Fruit fly (Drosophila melanogaster) whole organism, wandering third instar larva: ENCODE measurements around the gene Ca-beta.

Source experiments
- Abd-B ChIP-seq: fragments of >200 bp; optimal IDR thresholded peaks from 2 replicates; lab custom pipeline; 2017; ENCODE audit warnings: missing biosample characterization, missing genetic modification characterization
- CG32264 ChIP-seq: fragments of 200-800 bp; sonication (Bioruptor generic); optimal IDR thresholded peaks from 2 replicates; lab custom pipeline; 2016; ENCODE audit warnings: missing biosample characterization, missing genetic modification characterization
- CG9705 ChIP-seq: fragments of 200-800 bp; sonication (Bioruptor generic); optimal IDR thresholded peaks from 2 replicates; lab custom pipeline; 2018; ENCODE audit warnings: missing biosample characterization, mild to moderate bottlenecking, missing genetic modification characterization
- CrebA ChIP-seq: fragments of 200-800 bp; sonication (Bioruptor generic); optimal IDR thresholded peaks from 2 replicates; lab custom pipeline; 2016; ENCODE audit warnings: missing biosample characterization, mild to moderate bottlenecking, missing genetic modification characterization, borderline replicate concordance
- Dfd ChIP-seq: fragments of >200 bp; optimal IDR thresholded peaks from 2 replicates; lab custom pipeline; 2017; ENCODE audit warnings: missing biosample characterization, missing genetic modification characterization
- Dif ChIP-seq: fragments of 200-275, 200-300 bp; sonication (Bioruptor generic); optimal IDR thresholded peaks from 2 replicates; lab custom pipeline; 2018; ENCODE audit warnings: missing biosample characterization, missing genetic modification characterization; ENCODE audit not compliant: partially characterized antibody
- GATAd ChIP-seq: sonication (Bioruptor generic); optimal IDR thresholded peaks from 2 replicates; lab custom pipeline; 2016; ENCODE audit warnings: missing biosample characterization, missing genetic modification characterization
- HLH106 ChIP-seq: fragments of 200-800 bp; optimal IDR thresholded peaks from 3 replicates; lab custom pipeline; 2019; ENCODE audit warnings: missing biosample characterization, mild to moderate bottlenecking, missing genetic modification characterization, moderate library complexity
- Hnf4 ChIP-seq: fragments of 200-800 bp; sonication (Bioruptor generic); optimal IDR thresholded peaks from 2 replicates; lab custom pipeline; 2016; ENCODE audit warnings: missing biosample characterization, mild to moderate bottlenecking, missing genetic modification characterization
- Hr83 ChIP-seq: fragments of 200-300 bp; sonication (Bioruptor generic); optimal IDR thresholded peaks from 2 replicates; lab custom pipeline; 2016; ENCODE audit warnings: missing biosample characterization, mild to moderate bottlenecking, missing genetic modification characterization, moderate library complexity; ENCODE audit not compliant: poor library complexity, severe bottlenecking
- Jra ChIP-seq: sonication (Bioruptor generic); optimal IDR thresholded peaks from 2 replicates; lab custom pipeline; 2016; ENCODE audit warnings: missing biosample characterization, missing genetic modification characterization
- Mio ChIP-seq: sonication (Bioruptor generic); optimal IDR thresholded peaks from 2 replicates; lab custom pipeline; 2016; ENCODE audit warnings: missing biosample characterization, missing genetic modification characterization
- Myc ChIP-seq: fragments of >200 bp; optimal IDR thresholded peaks from 2 replicates; lab custom pipeline; 2017
- N ChIP-seq: fragments of >200 bp; optimal IDR thresholded peaks from 2 replicates; lab custom pipeline; 2018; ENCODE audit warnings: missing biosample characterization, missing external identifiers, missing genetic modification characterization
- OdsH ChIP-seq: fragments of 200-800 bp; sonication (Bioruptor generic); optimal IDR thresholded peaks from 2 replicates; lab custom pipeline; 2016; ENCODE audit warnings: missing biosample characterization, mild to moderate bottlenecking, missing genetic modification characterization
- Rel ChIP-seq, 2 experiments: fragments of 200-800 bp; sonication (Bioruptor generic) in 1 of 2; optimal IDR thresholded peaks; 2 replicates in 1 of 2; 3 replicates in 1 of 2; lab custom pipeline; 2016 to 2019; ENCODE audit warnings: mild to moderate bottlenecking in 2 of 2, missing biosample characterization in 2 of 2, missing genetic modification characterization in 2 of 2, moderate library complexity in 1 of 2
- Sp1 ChIP-seq: fragments of 200-800 bp; sonication (Bioruptor generic); optimal IDR thresholded peaks from 3 replicates; lab custom pipeline; 2019; ENCODE audit warnings: missing biosample characterization, mild to moderate bottlenecking, missing genetic modification characterization, moderate library complexity
- Vsx2 ChIP-seq: fragments of 200-300, 225-300 bp; sonication (Bioruptor generic); optimal IDR thresholded peaks from 2 replicates; lab custom pipeline; 2018; ENCODE audit warnings: missing biosample characterization, missing genetic modification characterization; ENCODE audit not compliant: partially characterized antibody
- br ChIP-seq: fragments of 200-800 bp; sonication (Bioruptor generic); optimal IDR thresholded peaks from 2 replicates; lab custom pipeline; 2016; ENCODE audit warnings: missing biosample characterization, missing genetic modification characterization
- brk ChIP-seq: fragments of 200-800 bp; sonication (Bioruptor generic); optimal IDR thresholded peaks from 2 replicates; lab custom pipeline; 2016; ENCODE audit warnings: missing biosample characterization, mild to moderate bottlenecking, missing genetic modification characterization
- dl ChIP-seq, 2 experiments: fragments of 175-275, 200-275 bp in 1 of 2; fragments of 200-275 bp in 1 of 2; sonication (Bioruptor generic); optimal IDR thresholded peaks; lab custom pipeline; 2018; ENCODE audit warnings: mild to moderate bottlenecking in 2 of 2, missing biosample characterization in 2 of 2, missing genetic modification characterization in 2 of 2, moderate library complexity in 2 of 2; ENCODE audit not compliant: partially characterized antibody in 2 of 2, insufficient read depth in 1 of 2
- dmrt93B ChIP-seq: fragments of 200-800 bp; sonication (Bioruptor generic); optimal IDR thresholded peaks from 2 replicates; lab custom pipeline; 2018; ENCODE audit warnings: missing biosample characterization, mild to moderate bottlenecking, missing genetic modification characterization
- dsf ChIP-seq: sonication (Bioruptor generic); optimal IDR thresholded peaks from 2 replicates; lab custom pipeline; 2016; ENCODE audit warnings: missing biosample characterization, missing genetic modification characterization, borderline replicate concordance
- ey ChIP-seq: fragments of 200-800 bp; sonication (Bioruptor generic); optimal IDR thresholded peaks from 2 replicates; lab custom pipeline; 2016; ENCODE audit warnings: missing biosample characterization, missing genetic modification characterization
- foxo ChIP-seq, 2 experiments: fragments of 200-800 bp; sonication (Bioruptor generic); optimal IDR thresholded peaks; 2 replicates in 1 of 2; 3 replicates in 1 of 2; lab custom pipeline; 2016 to 2017; ENCODE audit warnings: missing biosample characterization in 2 of 2, missing genetic modification characterization in 2 of 2
- fru ChIP-seq: fragments of 200-800 bp; sonication (Bioruptor generic); optimal IDR thresholded peaks from 3 replicates; lab custom pipeline; 2016; ENCODE audit warnings: missing biosample characterization, mild to moderate bottlenecking, missing genetic modification characterization
- h ChIP-seq: fragments of 200-800 bp; sonication (Bioruptor generic); optimal IDR thresholded peaks from 3 replicates; lab custom pipeline; 2016; ENCODE audit warnings: missing biosample characterization, mild to moderate bottlenecking, missing genetic modification characterization
- jim ChIP-seq: fragments of 175-275, 200-325 bp; sonication (Bioruptor generic); optimal IDR thresholded peaks from 2 replicates; lab custom pipeline; 2016; ENCODE audit warnings: missing biosample characterization, mild to moderate bottlenecking, missing genetic modification characterization
- lola ChIP-seq: fragments of >200 bp; optimal IDR thresholded peaks from 2 replicates; lab custom pipeline; 2017; ENCODE audit warnings: missing biosample characterization, missing genetic modification characterization
- pan ChIP-seq: fragments of >200 bp; optimal IDR thresholded peaks from 2 replicates; lab custom pipeline; 2017
- psq ChIP-seq: fragments of 200-800 bp; sonication (Bioruptor generic); optimal IDR thresholded peaks from 3 replicates; lab custom pipeline; 2017; ENCODE audit warnings: missing biosample characterization, mild to moderate bottlenecking, missing genetic modification characterization, moderate library complexity
- rgr ChIP-seq: fragments of 200-800 bp; sonication (Bioruptor generic); optimal IDR thresholded peaks from 3 replicates; lab custom pipeline; 2016; ENCODE audit warnings: missing biosample characterization, mild to moderate bottlenecking, missing genetic modification characterization
- sage ChIP-seq: fragments of 200-800 bp; sonication (Bioruptor generic); optimal IDR thresholded peaks from 2 replicates; lab custom pipeline; 2016; ENCODE audit warnings: missing biosample characterization, mild to moderate bottlenecking, missing genetic modification characterization
- sv ChIP-seq: fragments of 200-800 bp; sonication (Bioruptor generic); optimal IDR thresholded peaks from 3 replicates; lab custom pipeline; 2016; ENCODE audit warnings: missing biosample characterization, missing genetic modification characterization
- tai ChIP-seq: sonication (Bioruptor generic); optimal IDR thresholded peaks from 2 replicates; lab custom pipeline; 2016; ENCODE audit warnings: missing biosample characterization, missing genetic modification characterization
- usp ChIP-seq: fragments of >200 bp; optimal IDR thresholded peaks from 2 replicates; lab custom pipeline; 2017; ENCODE audit warnings: missing biosample characterization, missing genetic modification characterization
- woc ChIP-seq: sonication (Bioruptor generic); optimal IDR thresholded peaks from 2 replicates; lab custom pipeline; 2016; ENCODE audit warnings: missing biosample characterization, mild to moderate bottlenecking, missing genetic modification characterization

Gene Ca-beta

DNA sequence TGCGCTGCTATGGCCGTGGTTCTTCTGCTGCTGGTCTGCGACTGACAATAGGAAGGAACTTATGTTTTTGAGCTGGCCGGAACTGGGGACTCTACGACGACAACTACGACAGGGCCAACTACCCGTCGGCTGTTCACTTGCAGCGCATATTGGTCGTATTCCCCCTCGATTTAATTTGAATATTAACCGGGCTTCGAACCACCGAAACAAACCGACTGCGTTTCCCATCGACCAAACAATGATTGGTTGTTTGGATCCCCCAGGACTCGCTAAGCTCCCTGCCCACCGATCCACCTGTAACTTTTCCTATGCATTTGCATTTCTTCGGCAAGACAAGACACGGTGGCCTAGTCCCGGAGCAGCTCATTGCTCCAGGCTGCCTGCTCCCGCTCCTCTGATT, 81.7 kb downstream of the Ca-beta start, which contains the start of gene Dnaaf4:
Gene Dnaaf4, minus strand, starts transcription at position 101 of the 400 bp plus-strand sequence.
- TF ChIP-seq psq (GFP tag; lab: Kevin White, UChicago), result no peak
- no peak for TF ChIP-seq Hr83 (GFP tag; lab: Kevin White, UChicago)
- TF ChIP-seq brk (GFP tag; lab: Kevin White, UChicago), result no peak
- TF ChIP-seq Myc (lab: Kevin White, UChicago), result no peak
- no peak for TF ChIP-seq Jra (GFP tag; lab: Kevin White, UChicago)
- TF ChIP-seq pan (lab: Kevin White, UChicago), result no peak
- no peak for TF ChIP-seq lola (GFP tag; lab: Kevin White, UChicago)
- no peak for TF ChIP-seq tai (GFP tag; lab: Kevin White, UChicago)
- no peak for TF ChIP-seq Dif (GFP tag; lab: Kevin White, UChicago)
- TF ChIP-seq br (GFP tag; lab: Kevin White, UChicago), result no peak
- TF ChIP-seq Hnf4 (GFP tag; lab: Kevin White, UChicago), result no peak
- no peak for TF ChIP-seq Mio
- TF ChIP-seq GATAd (GFP tag; lab: Kevin White, UChicago), result no peak
- TF ChIP-seq ey (GFP tag; lab: Kevin White, UChicago), result no peak
- no peak for TF ChIP-seq dsf (GFP tag; lab: Kevin White, UChicago)
- no peak for TF ChIP-seq CrebA
- TF ChIP-seq rgr (GFP tag; lab: Kevin White, UChicago), result no peak
- no peak for TF ChIP-seq jim (GFP tag; lab: Kevin White, UChicago)
- no peak for TF ChIP-seq OdsH (GFP tag; lab: Kevin White, UChicago)
- no peak for TF ChIP-seq Sp1 (GFP tag; lab: Kevin White, UChicago)

- TF ChIP-seq tai (GFP tag; lab: Kevin White, UChicago), result no peak
- peak; percentile 14 for TF ChIP-seq Hr83 (GFP tag; lab: Kevin White, UChicago)
Observed at dm6 chr2L:11119966-11120517, 83.3 kb downstream of the Ca-beta start, which contains the start of gene CG6230. TSS of gene CG6230 (minus strand) at chr2L:11120319.

DNA sequence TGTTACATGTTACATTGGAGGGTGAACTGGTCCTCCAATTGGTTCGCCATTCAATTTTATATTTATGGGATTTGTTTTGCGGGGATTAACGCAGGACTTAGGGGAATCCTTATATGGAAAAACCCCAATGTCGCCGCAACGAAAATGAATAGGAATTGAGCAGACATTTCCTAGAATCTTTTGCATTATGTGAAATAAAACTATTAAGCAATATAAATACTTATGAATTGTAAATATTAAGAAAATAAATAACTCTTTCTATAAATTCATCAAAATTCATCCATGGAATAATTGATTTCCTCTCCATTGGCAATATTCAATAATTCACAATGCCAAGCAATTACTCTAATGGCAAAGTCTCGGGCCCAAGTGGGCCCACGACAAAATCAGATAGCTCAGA, 89.6 kb downstream of the Ca-beta start, which contains the start of gene Gr32a:
Gene Gr32a, plus strand, starts transcription at position 301 of the 400 bp plus-strand sequence.
- no peak for TF ChIP-seq jim (GFP tag; lab: Kevin White, UChicago)
- no peak for TF ChIP-seq dsf (GFP tag; lab: Kevin White, UChicago)
- TF ChIP-seq Rel (GFP tag; optimal IDR thresholded peaks at IDR 0.05; lab: Kevin White, UChicago), result no peak
- TF ChIP-seq Rel (tag; optimal IDR thresholded peaks at IDR 0.05; lab: Kevin White, UChicago), result no peak
- no peak for TF ChIP-seq dl (GFP tag; optimal IDR thresholded peaks at IDR 0.05; lab: Kevin White, UChicago; ENCODE audit: insufficient read depth in 1 of 2, partially characterized antibody in 2 of 2)
- no peak for TF ChIP-seq br (GFP tag; lab: Kevin White, UChicago)
- no peak for TF ChIP-seq Dfd (GFP tag; lab: Kevin White, UChicago)
- no peak for TF ChIP-seq sage (GFP tag; lab: Kevin White, UChicago)
- TF ChIP-seq sv, result no peak

DNA sequence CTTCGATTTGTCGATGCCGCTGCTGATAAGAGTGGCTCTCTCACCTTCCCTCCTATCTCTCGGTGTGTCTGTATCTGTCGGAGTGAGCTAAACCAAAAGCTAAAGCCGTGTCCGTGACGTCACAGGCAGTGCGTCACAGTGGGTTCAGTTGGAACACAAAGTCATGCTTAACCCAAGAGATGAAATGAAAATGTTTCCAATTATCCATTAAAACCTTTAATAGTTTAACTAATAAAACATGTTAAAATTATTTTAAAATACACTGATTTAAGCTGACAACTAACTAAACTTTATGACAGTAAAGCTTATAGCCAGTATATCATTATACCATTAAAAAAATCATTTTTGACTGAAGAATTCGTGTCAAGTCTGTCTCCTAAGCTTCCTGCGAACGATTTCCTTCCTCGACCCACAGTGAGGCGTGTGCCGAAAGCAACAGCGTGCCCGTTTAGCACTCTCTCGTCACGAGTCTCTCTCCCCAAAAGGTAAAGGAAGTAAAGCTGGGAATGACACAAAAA, 90.3 kb downstream of the Ca-beta start, which contains the start of gene Idua:
Gene Idua, minus strand, starts transcription at position 51 of the 518 bp plus-strand sequence.
- TF ChIP-seq N (no peak), dmrt93B (GFP tag; lab: Kevin White, UChicago) (no peak), Rel (GFP tag; optimal IDR thresholded peaks at IDR 0.05; lab: Kevin White, UChicago) (peak; percentile 16), Rel (tag; optimal IDR thresholded peaks at IDR 0.05; lab: Kevin White, UChicago) (no peak), ey (GFP tag; lab: Kevin White, UChicago) (peak; percentile 76), sage (GFP tag; lab: Kevin White, UChicago) (no peak), Hnf4 (GFP tag; lab: Kevin White, UChicago) (no peak), pan (lab: Kevin White, UChicago) (no peak), fru (GFP tag; lab: Kevin White, UChicago) (no peak), usp (GFP tag; lab: Kevin White, UChicago) (no peak), Mio (no peak), Myc (lab: Kevin White, UChicago) (no peak), Abd-B (GFP tag; lab: Kevin White, UChicago) (no peak), dsf (GFP tag; lab: Kevin White, UChicago) (no peak), Jra (GFP tag; lab: Kevin White, UChicago) (peak; percentile 47), foxo (GFP tag; optimal IDR thresholded peaks at IDR 0.05; lab: Kevin White, UChicago) (no peak), tai (GFP tag; lab: Kevin White, UChicago) (no peak), h (GFP tag; lab: Kevin White, UChicago) (no peak), psq (GFP tag; lab: Kevin White, UChicago) (peak; percentile 63), HLH106 (tag; lab: Kevin White, UChicago) (peak; percentile 75), CG9705 (GFP tag; lab: Kevin White, UChicago) (no peak), Dfd (GFP tag; lab: Kevin White, UChicago) (no peak), lola (GFP tag; lab: Kevin White, UChicago) (no peak), Dif (GFP tag; lab: Kevin White, UChicago) (no peak), GATAd (GFP tag; lab: Kevin White, UChicago) (no peak), woc (no peak), br (GFP tag; lab: Kevin White, UChicago) (no peak), dl (GFP tag; optimal IDR thresholded peaks at IDR 0.05; lab: Kevin White, UChicago; ENCODE audit: insufficient read depth in 1 of 2, partially characterized antibody in 2 of 2) (no peak), brk (GFP tag; lab: Kevin White, UChicago) (no peak), Vsx2 (no peak), Hr83 (GFP tag; lab: Kevin White, UChicago) (no peak), sv (peak; percentile 35), OdsH (GFP tag; lab: Kevin White, UChicago) (peak; percentile 79), CG32264 (GFP tag; lab: Kevin White, UChicago) (no peak), jim (GFP tag; lab: Kevin White, UChicago) (no peak)
